Worm (Caenorhabditis elegans) whole organism, late embryonic: ENCODE data around the gene disl-2.

Experiments used
- C08G9.2 ChIP-seq: sonication (generic microtip); optimal IDR thresholded peaks from 2 replicates; lab custom pipeline; 2016; ENCODE audit warnings: mild to moderate bottlenecking, missing genetic modification characterization, moderate library complexity, missing compliant biosample characterization
- C38D4.7 ChIP-seq: fragments of 200-800 bp; sonication (Bioruptor generic); optimal IDR thresholded peaks from 2 replicates; lab custom pipeline; 2018; ENCODE audit warnings: mild to moderate bottlenecking, missing genetic modification characterization, moderate library complexity, missing compliant biosample characterization
- Y22D7AL.16 ChIP-seq: sonication (generic microtip); optimal IDR thresholded peaks from 2 replicates; lab custom pipeline; 2016; ENCODE audit warnings: missing genetic modification characterization, missing compliant biosample characterization
- ceh-14 ChIP-seq: sonication (generic microtip); optimal IDR thresholded peaks from 2 replicates; lab custom pipeline; 2016; ENCODE audit warnings: missing genotype, missing genetic modification characterization, missing compliant biosample characterization
- ceh-22 ChIP-seq: sonication (generic microtip); optimal IDR thresholded peaks from 2 replicates; lab custom pipeline; 2017; ENCODE audit warnings: missing biosample characterization, missing genetic modification characterization
- ceh-30 ChIP-seq: fragments of 150-350 bp; optimal IDR thresholded peaks from 2 replicates; lab custom pipeline; 2014; ENCODE audit warnings: missing biosample characterization, missing genetic modification characterization
- ceh-6 ChIP-seq: fragments of 200-800 bp; sonication (Bioruptor generic); optimal IDR thresholded peaks from 2 replicates; lab custom pipeline; 2018; ENCODE audit warnings: mild to moderate bottlenecking, missing genetic modification characterization, missing compliant biosample characterization
- ceh-9 ChIP-seq: sonication (generic microtip); optimal IDR thresholded peaks from 2 replicates; lab custom pipeline; 2016; ENCODE audit warnings: mild to moderate bottlenecking, missing genetic modification characterization, inconsistent platforms, missing compliant biosample characterization
- elt-4 ChIP-seq: sonication (generic microtip); optimal IDR thresholded peaks from 2 replicates; lab custom pipeline; 2016; ENCODE audit warnings: missing genetic modification characterization, missing compliant biosample characterization
- ets-4 ChIP-seq: sonication (generic microtip); optimal IDR thresholded peaks from 2 replicates; lab custom pipeline; 2016; ENCODE audit warnings: missing genetic modification characterization, missing compliant biosample characterization
- eyg-1 ChIP-seq: sonication (generic microtip); optimal IDR thresholded peaks from 2 replicates; lab custom pipeline; 2016; ENCODE audit warnings: missing genotype, missing genetic modification characterization, missing compliant biosample characterization
- fkh-10 ChIP-seq: fragments of 150-350 bp; optimal IDR thresholded peaks from 2 replicates; lab custom pipeline; 2014; ENCODE audit warnings: missing biosample characterization, missing genetic modification reagents, missing genetic modification characterization
- fkh-6 ChIP-seq: sonication (generic microtip); optimal IDR thresholded peaks from 2 replicates; lab custom pipeline; 2016; ENCODE audit warnings: missing genetic modification characterization, missing compliant biosample characterization
- hlh-15 ChIP-seq: sonication (generic microtip); optimal IDR thresholded peaks from 2 replicates; lab custom pipeline; 2016; ENCODE audit warnings: missing genetic modification characterization, missing compliant biosample characterization
- lin-11 ChIP-seq: fragments of 200-800 bp; sonication (Bioruptor generic); optimal IDR thresholded peaks from 2 replicates; lab custom pipeline; 2018; ENCODE audit warnings: mild to moderate bottlenecking, missing genetic modification characterization, missing compliant biosample characterization
- mec-3 ChIP-seq: sonication (generic microtip); optimal IDR thresholded peaks from 2 replicates; lab custom pipeline; 2016; ENCODE audit warnings: borderline replicate concordance, missing genetic modification characterization, missing compliant biosample characterization
- npax-4 ChIP-seq: sonication (generic microtip); optimal IDR thresholded peaks from 2 replicates; lab custom pipeline; 2016; ENCODE audit warnings: missing genetic modification characterization, missing compliant biosample characterization
- pax-1 ChIP-seq: fragments of 150-350 bp; optimal IDR thresholded peaks from 2 replicates; lab custom pipeline; 2014; ENCODE audit warnings: missing biosample characterization, missing genetic modification characterization
- pqm-1 ChIP-seq: sonication (generic microtip); optimal IDR thresholded peaks from 2 replicates; lab custom pipeline; 2016; ENCODE audit warnings: missing genetic modification characterization, missing compliant biosample characterization
- pros-1 ChIP-seq: fragments of 150-350 bp; optimal IDR thresholded peaks from 2 replicates; lab custom pipeline; 2014; ENCODE audit warnings: missing biosample characterization, missing genetic modification reagents, missing genetic modification characterization
- rnt-1 ChIP-seq: sonication (generic microtip); optimal IDR thresholded peaks from 2 replicates; lab custom pipeline; 2016; ENCODE audit warnings: missing genetic modification characterization, missing compliant biosample characterization
- sdc-2 ChIP-seq: sonication (generic microtip); optimal IDR thresholded peaks from 2 replicates; lab custom pipeline; 2016; ENCODE audit warnings: missing genotype, missing genetic modification characterization, missing compliant biosample characterization
- sox-2 ChIP-seq: fragments of 200-800 bp; sonication (Bioruptor generic); IDR thresholded peaks from 2 replicates; pipeline ENCODE4 v1.3.6; 2022; ENCODE audit warnings: missing genetic modification reagents, missing genetic modification characterization, missing compliant biosample characterization
- tbx-7 ChIP-seq: sonication (generic microtip); optimal IDR thresholded peaks from 2 replicates; lab custom pipeline; 2016; ENCODE audit warnings: missing genotype, missing genetic modification characterization, missing compliant biosample characterization
- unc-3 ChIP-seq, 2 experiments: fragments of 200-800 bp in 1 of 2; sonication (Bioruptor generic) in 1 of 2; sonication (generic microtip) in 1 of 2; conservative IDR thresholded peaks in 1 of 2; optimal IDR thresholded peaks in 1 of 2; 2 replicates each; pipeline versions ENCODE4 v1.3.6 to Lab custom; 2016 to 2022; ENCODE audit warnings: missing compliant biosample characterization in 2 of 2, missing genetic modification characterization in 2 of 2, missing genetic modification reagents in 1 of 2
- unc-42 ChIP-seq: sonication (generic microtip); optimal IDR thresholded peaks from 2 replicates; lab custom pipeline; 2016; ENCODE audit warnings: missing genotype, missing genetic modification characterization, missing compliant biosample characterization
- unc-55 ChIP-seq: sonication (generic microtip); optimal IDR thresholded peaks from 2 replicates; lab custom pipeline; 2017; ENCODE audit warnings: missing biosample characterization, missing genetic modification reagents, missing genetic modification characterization
- zip-5 ChIP-seq: sonication (generic microtip); optimal IDR thresholded peaks from 2 replicates; lab custom pipeline; 2016; ENCODE audit warnings: missing genetic modification characterization, missing compliant biosample characterization
- ztf-16 ChIP-seq: sonication (generic microtip); optimal IDR thresholded peaks from 2 replicates; lab custom pipeline; 2017; ENCODE audit warnings: missing genetic modification characterization, missing compliant biosample characterization

Gene disl-2

DNA sequence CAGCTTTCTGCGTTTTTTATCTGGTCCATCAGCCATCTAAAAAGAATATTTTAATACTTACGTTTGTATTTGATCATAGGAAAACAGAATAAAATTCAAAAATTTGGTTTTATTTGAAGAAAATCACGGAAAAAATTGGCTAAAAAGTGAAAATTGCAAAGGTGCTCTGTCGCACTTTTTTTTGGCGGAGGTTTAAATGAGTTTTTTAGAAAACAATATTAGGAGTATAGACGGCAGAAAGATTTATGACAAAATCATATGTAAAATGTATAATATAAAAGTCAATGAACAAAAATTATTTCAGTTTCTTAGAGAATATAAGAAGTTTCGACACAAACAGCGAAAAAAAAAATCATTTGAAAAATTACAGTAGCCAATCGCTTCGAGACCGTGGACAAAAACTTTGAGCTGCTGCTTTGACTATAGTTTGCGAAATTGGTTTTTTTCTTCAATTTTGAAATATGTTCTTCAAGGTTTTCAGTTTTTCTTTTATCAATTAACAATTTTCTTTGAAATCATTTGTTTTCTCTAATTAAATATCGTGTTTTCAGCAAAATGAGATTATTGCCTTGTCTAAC, 40.9 kb downstream of the disl-2 start, which contains the start of the genes R02F2.7 and R02F2.4:
Gene R02F2.7, minus strand, starts transcription at position 36 of the 578 bp plus-strand sequence.
Gene R02F2.4, plus strand, starts transcription at position 552 of the 578 bp plus-strand sequence.
- TF ChIP-seq C38D4.7 (GFP tag; lab: Kevin White, UChicago) (no peak), Y22D7AL.16 (tag; lab: Kevin White, UChicago) (no peak), fkh-6 (tag; lab: Kevin White, UChicago) (no peak), ceh-14 (tag; lab: Kevin White, UChicago) (no peak), sox-2 (GFP tag; lab: Robert Waterston, UW) (no peak), tbx-7 (no peak), ets-4 (tag; lab: Kevin White, UChicago) (no peak), unc-55 (GFP tag; lab: Kevin White, UChicago) (no peak), npax-4 (no peak), hlh-15 (tag; lab: Kevin White, UChicago) (no peak), elt-4 (tag; lab: Kevin White, UChicago) (no peak), eyg-1 (tag; lab: Kevin White, UChicago) (no peak), C08G9.2 (tag; lab: Kevin White, UChicago) (no peak), lin-11 (no peak), unc-42 (tag; lab: Kevin White, UChicago) (no peak), ceh-22 (tag; lab: Kevin White, UChicago) (no peak), ceh-9 (tag; lab: Kevin White, UChicago) (no peak), ceh-30 (tag; lab: Kevin White, UChicago) (no peak), unc-3 (GFP tag; conservative IDR thresholded peaks at IDR 0.05; lab: Robert Waterston, UW) (no peak), unc-3 (tag; optimal IDR thresholded peaks at IDR 0.05; lab: Kevin White, UChicago) (no peak), pros-1 (no peak)
- TF ChIP-seq, all 69 proteins: peak for 0

DNA sequence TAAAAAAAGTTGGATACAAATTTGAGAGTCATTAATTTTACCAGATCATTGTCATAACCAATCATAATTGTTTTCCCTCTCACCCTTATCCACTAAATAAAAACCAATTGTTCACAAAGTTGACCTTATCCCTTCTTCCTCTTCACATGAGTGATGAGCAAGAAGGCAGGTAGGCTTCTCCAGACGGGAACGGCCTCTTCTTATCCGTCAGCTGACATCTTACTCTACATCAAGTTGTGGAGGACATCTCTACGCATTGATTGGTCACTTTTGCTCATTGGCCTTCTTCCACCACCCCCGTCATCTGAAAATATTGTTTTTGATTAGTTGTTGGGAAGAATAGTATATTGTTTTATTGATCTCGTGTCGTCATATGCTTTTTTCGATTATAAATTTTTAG, 43.4 kb downstream of the disl-2 start:
- TF ChIP-seq unc-55 (GFP tag; lab: Kevin White, UChicago) (peak; percentile 30), mec-3 (tag; lab: Kevin White, UChicago) (no peak)

DNA sequence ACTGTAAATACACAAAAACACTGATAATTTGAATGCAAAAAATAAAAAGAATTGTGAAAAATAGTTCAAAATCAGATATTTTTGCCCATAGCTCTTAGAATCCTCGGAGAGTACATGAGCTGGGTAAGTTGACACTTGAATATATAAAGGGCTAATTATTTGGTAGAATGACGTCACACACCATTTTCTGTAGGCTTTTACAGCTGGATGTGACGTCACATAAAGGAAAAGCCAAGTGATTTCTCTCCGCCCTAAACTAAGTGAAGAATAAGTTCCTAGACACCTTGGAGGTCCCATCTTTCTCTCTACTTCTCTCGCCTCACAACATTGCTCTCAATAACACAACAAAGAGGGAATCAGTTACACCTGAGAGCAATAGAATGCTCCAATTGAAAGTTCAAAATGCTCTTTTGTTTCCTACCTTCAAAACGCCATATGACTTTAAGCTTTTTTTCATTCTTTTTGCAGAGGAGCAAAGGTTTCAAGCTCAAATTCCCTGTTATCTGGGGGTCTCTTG, 44.2 kb downstream of the disl-2 start, which contains the start of gene osg-1:
Gene osg-1, plus strand, starts transcription at position 467 of the 517 bp plus-strand sequence.
- no peak for TF ChIP-seq zip-5 (tag; lab: Kevin White, UChicago)
- no peak for TF ChIP-seq rnt-1 (tag; lab: Kevin White, UChicago)
- no peak for TF ChIP-seq ztf-16 (tag; lab: Kevin White, UChicago)

DNA sequence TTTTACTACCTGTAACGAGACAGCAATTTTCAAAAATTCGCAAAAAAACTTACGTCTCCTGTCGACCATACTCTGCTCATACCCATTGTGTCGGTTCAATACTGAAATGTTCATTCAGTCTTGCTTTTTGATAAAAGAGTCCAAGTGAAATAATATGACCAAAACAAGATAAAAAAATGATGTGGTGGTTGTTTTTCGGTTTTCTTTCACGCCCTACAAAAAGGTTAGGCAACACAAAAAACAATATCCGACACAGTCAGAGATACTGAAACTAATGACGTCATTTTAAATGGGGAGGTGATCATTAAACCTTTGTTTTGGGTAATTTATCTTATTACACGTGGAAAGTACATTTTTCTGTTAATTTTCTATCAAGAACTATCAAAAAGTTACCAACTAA, 52.2 kb downstream of the disl-2 start, which contains the start of gene R02F2.8:
Gene R02F2.8, minus strand, starts transcription at position 101 of the 400 bp plus-strand sequence.
- TF ChIP-seq fkh-10 (GFP tag; lab: Kevin White, UChicago) (no peak), pqm-1 (tag; lab: Kevin White, UChicago) (no peak), ceh-6 (GFP tag; lab: Kevin White, UChicago) (no peak), unc-3 (GFP tag; conservative IDR thresholded peaks at IDR 0.05; lab: Robert Waterston, UW) (no peak), unc-3 (tag; optimal IDR thresholded peaks at IDR 0.05; lab: Kevin White, UChicago) (no peak), sdc-2 (tag; lab: Kevin White, UChicago) (no peak), pax-1 (tag; lab: Kevin White, UChicago) (no peak)
